Worm (Caenorhabditis elegans): ENCODE data around the gene cyp-33C5.

DNA sequence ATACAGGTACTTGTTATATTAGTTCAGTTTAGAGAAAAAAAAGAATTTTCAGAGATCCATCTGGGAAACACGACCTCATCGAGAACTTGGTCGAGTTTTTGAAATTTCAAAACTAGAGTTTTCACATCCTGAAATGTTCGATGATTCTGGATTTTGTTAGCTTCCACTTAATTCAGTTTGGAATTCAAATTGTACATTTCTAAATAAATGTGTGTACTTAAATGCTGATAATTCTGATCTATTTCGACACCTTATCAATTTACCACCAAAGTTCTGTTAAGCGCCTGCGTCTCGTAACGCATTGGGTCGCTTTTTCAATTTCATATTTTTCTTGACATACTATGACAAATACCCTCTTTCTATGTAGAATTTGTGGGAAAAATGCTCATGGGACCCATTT lies 49.8 kb downstream of the cyp-33C5 start, which contains the start of gene nhr-226:
- TF ChIP-seq nhr-25 (tag; optimal IDR thresholded peaks at IDR 0.05): no peak
- TF ChIP-seq nhr-11 (tag; optimal IDR thresholded peaks at IDR 0.05): no peak
- TF ChIP-seq nhr-77 (tag; optimal IDR thresholded peaks at IDR 0.05): no peak
- no peak for TF ChIP-seq lin-39 (tag; optimal IDR thresholded peaks at IDR 0.05)
- no peak for TF ChIP-seq ceh-16 (tag; optimal IDR thresholded peaks at IDR 0.05)
